Worm (Caenorhabditis elegans): Measurements from ENCODE around the gene gnrr-6.

- TF ChIP-seq ztf-29 (GFP tag; IDR thresholded peaks at IDR 0.05) (no peak), ztf-23 (GFP tag; IDR thresholded peaks at IDR 0.05) (no peak), cog-1 (tag; optimal IDR thresholded peaks at IDR 0.05) (no peak), flt-1 (GFP tag; IDR thresholded peaks at IDR 0.05) (no peak), med-1 (GFP tag; optimal IDR thresholded peaks at IDR 0.05; ENCODE audit: insufficient read depth) (no peak), tab-1 (GFP tag; IDR thresholded peaks at IDR 0.05) (no peak)
These were observed 27.2 kb upstream of the gnrr-6 start for ce11 chrX:11151494-11151893.
